Worm (Caenorhabditis elegans) whole organism, L1 larva: ENCODE results near the gene Y57G11C.1142.

Source experiments
- C04F5.9 ChIP-seq: sonication (generic microtip); optimal IDR thresholded peaks from 2 replicates; lab custom pipeline; 2016; ENCODE audit warnings: missing genetic modification characterization, missing compliant biosample characterization
- C16A3.4 ChIP-seq: fragments of 150-350 bp; optimal IDR thresholded peaks from 2 replicates; lab custom pipeline; 2014; ENCODE audit warnings: missing biosample characterization, missing genetic modification characterization
- aha-1 ChIP-seq: fragments of 150-350 bp; optimal IDR thresholded peaks from 2 replicates; lab custom pipeline; 2014; ENCODE audit warnings: missing biosample characterization, missing genetic modification characterization
- aly-2 ChIP-seq: fragments of 150-350 bp; optimal IDR thresholded peaks from 2 replicates; lab custom pipeline; 2014; ENCODE audit warnings: missing biosample characterization, missing genetic modification characterization
- blmp-1 ChIP-seq: fragments of 150-350 bp; optimal IDR thresholded peaks from 2 replicates; lab custom pipeline; 2014; ENCODE audit warnings: missing biosample characterization, missing genetic modification characterization
- ceh-8 ChIP-seq: fragments of 200-800 bp; sonication (Bioruptor generic); optimal IDR thresholded peaks from 2 replicates; lab custom pipeline; 2018; ENCODE audit warnings: mild to moderate bottlenecking, missing genetic modification characterization, moderate library complexity, missing compliant biosample characterization
- ceh-82 ChIP-seq, 3 experiments: fragments of 150-350 bp in 1 of 3; sonication (generic microtip) in 2 of 3; optimal IDR thresholded peaks; 2 replicates each; lab custom pipeline; 2014 to 2017; ENCODE audit warnings: missing biosample characterization in 3 of 3, missing genetic modification characterization in 3 of 3
- ceh-90 ChIP-seq: sonication (generic microtip); optimal IDR thresholded peaks from 2 replicates; lab custom pipeline; 2016; ENCODE audit warnings: missing genetic modification characterization, missing compliant biosample characterization
- dpl-1 ChIP-seq, 3 experiments: fragments of 150-350 bp in 2 of 3; sonication (generic microtip) in 1 of 3; optimal IDR thresholded peaks; 2 replicates each; lab custom pipeline; 2014 to 2017; ENCODE audit warnings: missing biosample characterization in 3 of 3, missing genetic modification characterization in 3 of 3, missing genetic modification reagents in 3 of 3
- dsc-1 ChIP-seq: sonication (generic microtip); optimal IDR thresholded peaks from 2 replicates; lab custom pipeline; 2016; ENCODE audit warnings: mild to moderate bottlenecking, missing genetic modification characterization, missing compliant biosample characterization
- efl-1 ChIP-seq, 4 experiments: fragments of 150-350 bp; optimal IDR thresholded peaks in 3 of 4; peaks in 1 of 4; 1 replicate in 1 of 4; 2 replicates in 3 of 4; lab custom pipeline; 2014; ENCODE audit warnings: missing biosample characterization in 2 of 4, missing genetic modification characterization in 2 of 4, missing genetic modification reagents in 2 of 4
- elt-2 ChIP-seq: sonication (generic microtip); optimal IDR thresholded peaks from 2 replicates; lab custom pipeline; 2016; ENCODE audit warnings: missing genetic modification characterization, mild to moderate bottlenecking, inconsistent platforms, missing compliant biosample characterization, missing genetic modification reagents
- ets-5 ChIP-seq: fragments of 200-800 bp; sonication (Bioruptor generic); IDR thresholded peaks from 2 replicates; pipeline ENCODE4 v1.3.6; 2022; ENCODE audit warnings: missing genetic modification characterization, missing compliant biosample characterization
- fkh-10 ChIP-seq: sonication (generic microtip); optimal IDR thresholded peaks from 2 replicates; lab custom pipeline; 2017; ENCODE audit warnings: missing biosample characterization, missing genetic modification reagents, missing genetic modification characterization
- fkh-8 ChIP-seq: sonication (generic microtip); optimal IDR thresholded peaks from 2 replicates; lab custom pipeline; 2016; ENCODE audit warnings: mild to moderate bottlenecking, missing genetic modification characterization, missing compliant biosample characterization
- fos-1 ChIP-seq: fragments of 150-350 bp; optimal IDR thresholded peaks from 2 replicates; lab custom pipeline; 2014; ENCODE audit warnings: missing biosample characterization, missing genetic modification characterization
- grh-1 ChIP-seq: fragments of 200-800 bp; sonication (Bioruptor generic); IDR thresholded peaks from 2 replicates; pipeline ENCODE4 v1.3.6; 2022; ENCODE audit warnings: missing genetic modification reagents, missing genetic modification characterization, missing compliant biosample characterization
- hlh-17 ChIP-seq: fragments of 200-800 bp; sonication (Bioruptor generic); optimal IDR thresholded peaks from 2 replicates; lab custom pipeline; 2018; ENCODE audit warnings: missing genetic modification characterization, mild to moderate bottlenecking, missing compliant biosample characterization, moderate library complexity, borderline replicate concordance
- hpl-2 ChIP-seq: fragments of 150-350 bp; optimal IDR thresholded peaks from 2 replicates; lab custom pipeline; 2014; ENCODE audit warnings: missing biosample characterization, missing genetic modification reagents, missing genetic modification characterization
- isw-1 ChIP-seq: fragments of 200-800 bp; sonication (Bioruptor generic); IDR thresholded peaks from 2 replicates; pipeline ENCODE4 v1.3.6; 2022; ENCODE audit warnings: missing genetic modification characterization, missing compliant biosample characterization
- lin-15B ChIP-seq: fragments of 150-350 bp; sonication (generic microtip); optimal IDR thresholded peaks from 3 replicates; lab custom pipeline; 2014; ENCODE audit warnings: missing biosample characterization, missing genetic modification characterization
- lir-3 ChIP-seq: sonication (generic microtip); optimal IDR thresholded peaks from 2 replicates; lab custom pipeline; 2016; ENCODE audit warnings: mild to moderate bottlenecking, missing genetic modification characterization, moderate library complexity, missing compliant biosample characterization; ENCODE audit not compliant: poor library complexity
- lsy-2 ChIP-seq, 2 experiments: fragments of 150-350 bp; optimal IDR thresholded peaks; 2 replicates each; lab custom pipeline; 2014; ENCODE audit warnings: missing biosample characterization in 2 of 2, missing genetic modification characterization in 2 of 2
- mep-1 ChIP-seq: fragments of 150-350 bp; optimal IDR thresholded peaks from 2 replicates; lab custom pipeline; 2014; ENCODE audit warnings: missing biosample characterization, missing genetic modification characterization
- nhr-19 ChIP-seq: fragments of 200-800 bp; sonication (Bioruptor generic); conservative IDR thresholded peaks from 2 replicates; pipeline ENCODE4 v1.3.6; 2022; ENCODE audit warnings: missing genetic modification characterization, missing compliant biosample characterization
- nhr-237 ChIP-seq: fragments of 150-350 bp; optimal IDR thresholded peaks from 2 replicates; lab custom pipeline; 2014; ENCODE audit warnings: missing biosample characterization, missing genetic modification characterization
- nhr-28 ChIP-seq: fragments of 150-350 bp; optimal IDR thresholded peaks from 2 replicates; lab custom pipeline; 2014; ENCODE audit warnings: missing biosample characterization, missing genetic modification characterization
- nhr-47 ChIP-seq: sonication (generic microtip); optimal IDR thresholded peaks from 2 replicates; lab custom pipeline; 2016; ENCODE audit warnings: mild to moderate bottlenecking, missing genetic modification characterization, moderate library complexity, missing compliant biosample characterization
- nhr-76 ChIP-seq: sonication (generic microtip); optimal IDR thresholded peaks from 2 replicates; lab custom pipeline; 2017; ENCODE audit warnings: missing biosample characterization, missing genetic modification characterization
- nhr-85 ChIP-seq: sonication (generic microtip); peaks from one replicate; lab custom pipeline; 2016; ENCODE audit warnings: missing genetic modification characterization, inconsistent platforms, missing compliant biosample characterization
- pax-3 ChIP-seq: fragments of 200-800 bp; sonication (Bioruptor generic); optimal IDR thresholded peaks from 2 replicates; lab custom pipeline; 2018; ENCODE audit warnings: mild to moderate bottlenecking, missing genetic modification characterization, moderate library complexity, missing compliant biosample characterization
- pqm-1 ChIP-seq: sonication (generic microtip); optimal IDR thresholded peaks from 3 replicates; lab custom pipeline; 2017; ENCODE audit warnings: missing biosample characterization, missing genetic modification characterization
- skn-1 ChIP-seq: fragments of 150-350 bp; optimal IDR thresholded peaks from 2 replicates; lab custom pipeline; 2014; ENCODE audit warnings: missing biosample characterization, missing genetic modification characterization
- snpc-4 ChIP-seq: fragments of 150-350 bp; optimal IDR thresholded peaks from 2 replicates; lab custom pipeline; 2014; ENCODE audit warnings: missing biosample characterization, missing genetic modification characterization
- snu-23 ChIP-seq: sonication (generic microtip); optimal IDR thresholded peaks from 2 replicates; lab custom pipeline; 2016; ENCODE audit warnings: missing genetic modification characterization, missing compliant biosample characterization
- sox-4 ChIP-seq: sonication (generic microtip); optimal IDR thresholded peaks from 2 replicates; lab custom pipeline; 2016; ENCODE audit warnings: missing genetic modification characterization, missing compliant biosample characterization
- swsn-7 ChIP-seq: sonication (generic microtip); optimal IDR thresholded peaks from 2 replicates; lab custom pipeline; 2016; ENCODE audit warnings: missing genetic modification characterization, missing compliant biosample characterization
- tbx-2 ChIP-seq: sonication (generic microtip); optimal IDR thresholded peaks from 2 replicates; lab custom pipeline; 2016; ENCODE audit warnings: missing genetic modification characterization, missing compliant biosample characterization
- tlp-1 ChIP-seq: fragments of 150-350 bp; optimal IDR thresholded peaks from 2 replicates; lab custom pipeline; 2014; ENCODE audit warnings: missing biosample characterization, missing genetic modification characterization
- unc-130 ChIP-seq: fragments of 150-350 bp; optimal IDR thresholded peaks from 2 replicates; lab custom pipeline; 2017; ENCODE audit warnings: missing biosample characterization, missing genetic modification characterization, inconsistent platforms
- unc-30 ChIP-seq: sonication (generic microtip); optimal IDR thresholded peaks from 2 replicates; lab custom pipeline; 2017; ENCODE audit warnings: missing biosample characterization, missing genetic modification characterization
- unc-98 ChIP-seq: fragments of 200-800 bp; sonication (Bioruptor generic); IDR thresholded peaks from 2 replicates; pipeline ENCODE4 v1.3.6; 2022; ENCODE audit warnings: missing genetic modification characterization, missing compliant biosample characterization
- vab-15 ChIP-seq: sonication (generic microtip); optimal IDR thresholded peaks from 2 replicates; lab custom pipeline; 2017; ENCODE audit warnings: missing genotype, mild to moderate bottlenecking, missing genetic modification characterization, missing compliant biosample characterization
- xbp-1 ChIP-seq: sonication (generic microtip); optimal IDR thresholded peaks from 2 replicates; lab custom pipeline; 2016; ENCODE audit warnings: missing genetic modification characterization, missing compliant biosample characterization

Gene Y57G11C.1142

ce11 chrIV:14826151-14826757 is 23.8 kb downstream of the Y57G11C.1142 start:
- TF ChIP-seq elt-2 (tag; lab: Kevin White, UChicago) = no peak
- peak; percentile 31 for TF ChIP-seq nhr-85 (tag; lab: Kevin White, UChicago)

ce11 chrIV:14828218-14828617 is 25.8 kb downstream of the Y57G11C.1142 start:
- TF ChIP-seq nhr-28 = no peak
- no peak for TF ChIP-seq hlh-17
- TF ChIP-seq ceh-8 (GFP tag; lab: Kevin White, UChicago) = no peak
- no peak for TF ChIP-seq nhr-19 (GFP tag; lab: Robert Waterston, UW)
- TF ChIP-seq aha-1 (tag; lab: Kevin White, UChicago) = no peak
- TF ChIP-seq skn-1 (tag; lab: Kevin White, UChicago) = no peak
- TF ChIP-seq lin-15B (tag; lab: Kevin White, UChicago) = no peak
- TF ChIP-seq snpc-4 = no peak
- TF ChIP-seq nhr-76 = no peak
- no peak for TF ChIP-seq unc-98 (GFP tag; lab: Robert Waterston, UW)
- TF ChIP-seq grh-1 (GFP tag; lab: Robert Waterston, UW) = no peak
- no peak for TF ChIP-seq fkh-10 (GFP tag; lab: Kevin White, UChicago)
- TF ChIP-seq swsn-7 (tag; lab: Kevin White, UChicago) = no peak
- TF ChIP-seq lir-3 (tag; lab: Kevin White, UChicago) = no peak
- TF ChIP-seq pqm-1 (tag; lab: Kevin White, UChicago) = no peak
- no peak for TF ChIP-seq ets-5 (GFP tag; lab: Robert Waterston, UW)
- no peak for TF ChIP-seq vab-15 (tag; lab: Kevin White, UChicago)
- no peak for TF ChIP-seq nhr-237

DNA sequence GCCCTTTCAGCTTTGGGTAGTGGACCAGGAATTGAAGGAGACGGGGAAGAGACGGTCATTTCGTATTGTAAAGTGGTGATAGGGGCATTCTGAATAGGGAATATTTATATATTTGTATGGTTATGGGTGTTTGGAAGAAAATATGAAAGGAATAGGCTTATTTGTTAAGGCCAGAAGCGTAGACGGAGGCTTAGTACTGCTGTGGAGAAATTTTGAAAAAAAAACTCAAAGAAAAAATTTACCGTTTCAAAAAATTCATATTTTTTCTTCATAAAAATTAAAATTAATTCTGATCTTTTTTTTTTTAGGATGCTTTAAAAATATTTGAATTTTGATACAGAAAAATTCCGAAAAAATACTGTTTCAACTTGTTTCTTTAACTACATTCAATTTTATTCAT is 26.6 kb downstream of the Y57G11C.1142 start, which contains the start of gene hhat-2:
hhat-2 (minus strand) TSS at position 101 of the 400 bp plus-strand sequence.
- no peak for TF ChIP-seq isw-1 (GFP tag; lab: Robert Waterston, UW)
- TF ChIP-seq efl-1 (optimal IDR thresholded peaks at IDR 0.05; lab: Kevin White, UChicago) = no peak
- TF ChIP-seq efl-1 (GFP tag; optimal IDR thresholded peaks at IDR 0.05 in 1 of 2; lab: Kevin White, UChicago) = no peak
- no peak for TF ChIP-seq C16A3.4
- no peak for TF ChIP-seq fkh-8 (tag; lab: Kevin White, UChicago)
- no peak for TF ChIP-seq unc-130
- no peak for TF ChIP-seq dpl-1 (GFP tag; optimal IDR thresholded peaks at IDR 0.05; lab: Kevin White, UChicago)
- TF ChIP-seq C04F5.9 (tag; lab: Kevin White, UChicago) = no peak
- no peak for TF ChIP-seq pax-3 (tag; lab: Kevin White, UChicago)

DNA sequence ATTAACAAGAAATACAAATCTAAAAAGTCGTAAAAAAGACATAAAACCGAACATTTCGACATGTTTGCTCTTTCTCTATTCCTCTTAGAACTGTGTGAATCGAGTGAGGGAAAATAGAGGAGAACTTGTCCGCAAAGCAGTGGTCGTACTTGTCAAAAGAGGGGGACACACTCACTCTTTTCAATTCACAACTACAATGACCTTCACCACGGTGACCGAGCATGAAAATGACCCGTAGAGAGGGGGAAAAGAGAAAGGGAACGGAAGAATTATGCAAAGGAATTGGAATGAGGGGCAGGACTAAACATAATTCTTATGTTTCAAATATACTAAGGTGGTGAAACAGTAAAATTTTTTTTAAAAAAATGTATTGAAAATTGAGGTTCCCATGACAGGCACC is 31.1 kb downstream of the Y57G11C.1142 start:
- TF ChIP-seq hlh-17 (no peak), nhr-85 (tag; lab: Kevin White, UChicago) (peak; percentile 57), blmp-1 (tag; lab: Kevin White, UChicago) (peak; percentile 65), mep-1 (tag; lab: Kevin White, UChicago) (peak; percentile 34)

- TF ChIP-seq nhr-85 (tag; lab: Kevin White, UChicago) (no peak), tbx-2 (tag; lab: Kevin White, UChicago) (peak; percentile 39), isw-1 (GFP tag; lab: Robert Waterston, UW) (no peak; the same call in 1 of the 2 replicates), pax-3 (tag; lab: Kevin White, UChicago) (peak; percentile 5), mep-1 (tag; lab: Kevin White, UChicago) (peak; percentile 44), fos-1 (tag; lab: Kevin White, UChicago) (no peak), ceh-82 (tag; optimal IDR thresholded peaks at IDR 0.05; lab: Kevin White, UChicago) (peak; percentile 16 to 66 (median 27)), nhr-76 (no peak), aly-2 (tag; lab: Kevin White, UChicago) (no peak), nhr-47 (tag; lab: Kevin White, UChicago) (peak; percentile 67), swsn-7 (tag; lab: Kevin White, UChicago) (peak; percentile 72), ceh-8 (GFP tag; lab: Kevin White, UChicago) (no peak), xbp-1 (peak; percentile 36), sox-4 (tag; lab: Kevin White, UChicago) (peak; percentile 14), grh-1 (GFP tag; lab: Robert Waterston, UW) (no peak), efl-1 (optimal IDR thresholded peaks at IDR 0.05; lab: Kevin White, UChicago) (peak; percentile 71 to 82), efl-1 (GFP tag; optimal IDR thresholded peaks at IDR 0.05 in 1 of 2; lab: Kevin White, UChicago) (peak in 1 of 2 experiments; percentile 64), lsy-2 (tag; optimal IDR thresholded peaks at IDR 0.05; lab: Kevin White, UChicago) (peak; percentile 16 to 43), hpl-2 (GFP tag; lab: Kevin White, UChicago) (no peak), ceh-90 (no peak), dsc-1 (tag; lab: Kevin White, UChicago) (peak; percentile 79), unc-30 (no peak), blmp-1 (tag; lab: Kevin White, UChicago) (no peak), tlp-1 (tag; lab: Kevin White, UChicago) (no peak), snu-23 (GFP tag; lab: Kevin White, UChicago) (peak; percentile 62)
These were observed 34.5 kb downstream of the Y57G11C.1142 start, which contains the start of gene Y57G11C.22 for ce11 chrIV:14836885-14837284. TSS of gene Y57G11C.22 (plus strand) at chrIV:14837211.
